Worm (Caenorhabditis elegans): Measurements from ENCODE around the gene C32A9.1.

C32A9.1 gene

ce11 chrX:10216344-10216743 is 43.6 kb downstream of the C32A9.1 start (continued):
- TF ChIP-seq daf-12 (tag; optimal IDR thresholded peaks at IDR 0.05) = no peak
- no peak for TF ChIP-seq ceh-62 (tag; optimal IDR thresholded peaks at IDR 0.05)
- peak; percentile 85 for TF ChIP-seq php-3 (GFP tag; IDR thresholded peaks at IDR 0.05)
- TF ChIP-seq Y105C5A.15 (GFP tag; IDR thresholded peaks at IDR 0.05) = no peak
- TF ChIP-seq saeg-2 (GFP tag; IDR thresholded peaks at IDR 0.05) = no peak
- TF ChIP-seq jun-1 (tag; optimal IDR thresholded peaks at IDR 0.05) = no peak
- peak; percentile 18 for TF ChIP-seq nhr-77 (tag; optimal IDR thresholded peaks at IDR 0.05)
- no peak for TF ChIP-seq zfp-2 (tag; optimal IDR thresholded peaks at IDR 0.05)
- TF ChIP-seq dve-1 (tag; optimal IDR thresholded peaks at IDR 0.05; ENCODE audit: insufficient read depth) = peak; percentile 47
- TF ChIP-seq vab-7 (GFP tag; IDR thresholded peaks at IDR 0.05) = no peak
- TF ChIP-seq hlh-30 (tag; optimal IDR thresholded peaks at IDR 0.05; ENCODE audit: insufficient read depth) = peak; percentile 52
- TF ChIP-seq mxl-3 (GFP tag; optimal IDR thresholded peaks at IDR 0.05) = peak; percentile 36
- TF ChIP-seq mdl-1 (tag; optimal IDR thresholded peaks at IDR 0.05) = peak in 1 of 2 experiments; percentile 8
- no peak for TF ChIP-seq attf-4 (tag; optimal IDR thresholded peaks at IDR 0.05)
- TF ChIP-seq ama-1 (optimal IDR thresholded peaks at IDR 0.05) = no peak

ce11 chrX:10215429-10215828 is 44.5 kb downstream of the C32A9.1 start, which contains the start of gene F44A6.4:
Gene F44A6.4 (minus strand): TSS chrX:10215495.
- TF ChIP-seq dve-1 (tag; optimal IDR thresholded peaks at IDR 0.05; ENCODE audit: insufficient read depth) = peak; percentile 5
- no peak for TF ChIP-seq lir-3 (tag; optimal IDR thresholded peaks at IDR 0.05)
- TF ChIP-seq mxl-3 (GFP tag; optimal IDR thresholded peaks at IDR 0.05) = peak; percentile 26
- peak; percentile 58 for TF ChIP-seq hlh-30 (tag; optimal IDR thresholded peaks at IDR 0.05; ENCODE audit: insufficient read depth)
- TF ChIP-seq mdl-1 (tag; optimal IDR thresholded peaks at IDR 0.05) = peak in 1 of 2 experiments; percentile 49
- no peak for TF ChIP-seq zag-1 (tag; optimal IDR thresholded peaks at IDR 0.05)
- 0 out of 2 replicates have a peak, but pooled peaks have one; percentile 21 for TF ChIP-seq hmg-1.1 (GFP tag; IDR thresholded peaks at IDR 0.05)
- TF ChIP-seq fkh-10 (GFP tag; optimal IDR thresholded peaks at IDR 0.05) = no peak
- peak; percentile 60 for TF ChIP-seq nhr-28 (tag; optimal IDR thresholded peaks at IDR 0.05)

- TF ChIP-seq Y48G9A.11 (GFP tag; IDR thresholded peaks at IDR 0.05) (no peak), Y5F2A.4 (GFP tag; optimal IDR thresholded peaks at IDR 0.05) (no peak), Y105C5A.15 (GFP tag; IDR thresholded peaks at IDR 0.05) (no peak), aly-2 (tag; optimal IDR thresholded peaks at IDR 0.05) (no peak), pqm-1 (tag; optimal IDR thresholded peaks at IDR 0.05) (no peak), ZK337.2 (GFP tag; IDR thresholded peaks at IDR 0.05) (no peak), ceh-32 (tag; optimal IDR thresholded peaks at IDR 0.05; ENCODE audit: poor library complexity) (no peak), dpl-1 (GFP tag; optimal IDR thresholded peaks at IDR 0.05) (no peak), T20F7.1 (GFP tag; optimal IDR thresholded peaks at IDR 0.05) (no peak), duxl-1 (tag; optimal IDR thresholded peaks at IDR 0.05; ENCODE audit: poor library complexity) (no peak), fkh-10 (GFP tag; optimal IDR thresholded peaks at IDR 0.05) (no peak), lin-15B (tag; optimal IDR thresholded peaks at IDR 0.05) (no peak), ceh-28 (tag; optimal IDR thresholded peaks at IDR 0.05) (no peak), lsy-2 (tag; optimal IDR thresholded peaks at IDR 0.05) (no peak), rbr-2 (tag; optimal IDR thresholded peaks at IDR 0.05) (no peak), hlh-11 (tag; optimal IDR thresholded peaks at IDR 0.05) (no peak)
Observed at ce11 chrX:10212469-10212868, 47.5 kb downstream of the C32A9.1 start, which contains the start of gene F44A6.3. Gene F44A6.3 (plus strand): TSS chrX:10212769.

ce11 chrX:10208481-10208880 is 51.5 kb downstream of the C32A9.1 start:
- no peak for TF ChIP-seq dmd-9 (GFP tag; IDR thresholded peaks at IDR 0.05)
- TF ChIP-seq aha-1 (tag) = peak; percentile 86
- TF ChIP-seq unc-62 (GFP tag; optimal IDR thresholded peaks at IDR 0.05 in 1 of 2) = peak in 1 of 2 experiments; percentile 20
- TF ChIP-seq unc-62 (tag; optimal IDR thresholded peaks at IDR 0.05) = no peak

Data from whole organism, L4 larva.